Fruit fly (Drosophila melanogaster): Measurements from ENCODE around the gene Ada1-2.

dm6 chr2L:11990458-11991065, 2.1 kb upstream of the Ada1-2 start, which contains the start of gene escl:
- no peak for TF ChIP-seq CG6163 (GFP tag; IDR thresholded peaks at IDR 0.05)
- TF ChIP-seq CG31627 (GFP tag; optimal IDR thresholded peaks at IDR 0.05), result no peak
